Worm (Caenorhabditis elegans) whole organism, L2 larva: ENCODE measurements around the gene nspb-4.

Experiments
- ZK546.5 ChIP-seq: sonication (generic microtip); optimal IDR thresholded peaks from 2 replicates; lab custom pipeline; 2017; ENCODE audit warnings: missing biosample characterization, missing genetic modification characterization
- alr-1 ChIP-seq: fragments of 150-350 bp; optimal IDR thresholded peaks from 2 replicates; lab custom pipeline; 2014; ENCODE audit warnings: missing biosample characterization, missing genetic modification characterization
- ceh-16 ChIP-seq: fragments of 150-350 bp; optimal IDR thresholded peaks from 2 replicates; lab custom pipeline; 2014; ENCODE audit warnings: missing biosample characterization, missing genetic modification characterization
- ceh-82 ChIP-seq: fragments of 150-350 bp; optimal IDR thresholded peaks from 2 replicates; lab custom pipeline; 2014; ENCODE audit warnings: missing biosample characterization, missing genetic modification characterization
- fos-1 ChIP-seq: fragments of 150-350 bp; optimal IDR thresholded peaks from 2 replicates; lab custom pipeline; 2014; ENCODE audit warnings: missing biosample characterization, missing genetic modification characterization
- mdl-1 ChIP-seq, 2 experiments: fragments of 150-350 bp in 1 of 2; sonication (generic microtip) in 1 of 2; optimal IDR thresholded peaks; 2 replicates each; lab custom pipeline; 2017; ENCODE audit warnings: missing biosample characterization in 2 of 2, missing genetic modification characterization in 2 of 2
- nhr-11 ChIP-seq: fragments of 150-350 bp; optimal IDR thresholded peaks from 2 replicates; lab custom pipeline; 2014; ENCODE audit warnings: missing biosample characterization, missing genetic modification characterization
- nhr-23 ChIP-seq: fragments of 150-350 bp; optimal IDR thresholded peaks from 2 replicates; lab custom pipeline; 2014; ENCODE audit warnings: missing biosample characterization, missing genetic modification reagents, missing genetic modification characterization
- skn-1 ChIP-seq: sonication (generic microtip); optimal IDR thresholded peaks from 2 replicates; lab custom pipeline; 2017; ENCODE audit warnings: missing biosample characterization, missing genetic modification characterization
- snpc-4 ChIP-seq: fragments of 150-350 bp; optimal IDR thresholded peaks from 2 replicates; lab custom pipeline; 2014; ENCODE audit warnings: missing biosample characterization, missing genetic modification characterization

- no peak for TF ChIP-seq ceh-16 (tag; lab: Kevin White, UChicago)
- no peak for TF ChIP-seq ZK546.5 (tag; lab: Kevin White, UChicago)
- no peak for TF ChIP-seq mdl-1 (tag; optimal IDR thresholded peaks at IDR 0.05; lab: Kevin White, UChicago)
- TF ChIP-seq fos-1 (tag; lab: Kevin White, UChicago) = no peak
- TF ChIP-seq ceh-82 (tag; lab: Kevin White, UChicago) = no peak
- no peak for TF ChIP-seq alr-1
- no peak for TF ChIP-seq skn-1
- no peak for TF ChIP-seq nhr-23
- TF ChIP-seq snpc-4 (tag; lab: Kevin White, UChicago) = no peak
- TF ChIP-seq nhr-11 (tag; lab: Kevin White, UChicago) = no peak
Observed at ce11 chrIV:6582604-6583003, 15.4 kb upstream of the nspb-4 start, which contains the start of gene odr-8.
